Fruit fly (Drosophila melanogaster) whole organism, pupa: ENCODE measurements around the gene NTPase.

Experiments used
- CG10348 ChIP-seq: fragments of 200-800 bp; sonication (Bioruptor generic); IDR thresholded peaks from 2 replicates; pipeline ENCODE4 v1.3.6; 2022; ENCODE audit warnings: missing biosample characterization, missing genetic modification characterization
- CG12605 ChIP-seq: fragments of 200-800 bp; sonication (Bioruptor generic); IDR thresholded peaks from 2 replicates; pipeline ENCODE4 v1.3.6; 2022; ENCODE audit warnings: missing biosample characterization, missing genetic modification characterization
- CG13204 ChIP-seq: fragments of 200-800 bp; sonication (Bioruptor generic); optimal IDR thresholded peaks from 2 replicates; lab custom pipeline; 2018; ENCODE audit warnings: missing biosample characterization, mild to moderate bottlenecking, missing genetic modification characterization, moderate library complexity
- CG14655 ChIP-seq: fragments of 200-800 bp; sonication (Bioruptor generic); optimal IDR thresholded peaks from 3 replicates; lab custom pipeline; 2017; ENCODE audit warnings: mild to moderate bottlenecking, missing biosample characterization, missing genetic modification reagents, missing genetic modification characterization
- CG15710 ChIP-seq: fragments of 200-800 bp; sonication (Bioruptor generic); optimal IDR thresholded peaks from 2 replicates; lab custom pipeline; 2018; ENCODE audit warnings: missing biosample characterization, mild to moderate bottlenecking, missing genetic modification characterization, moderate library complexity
- CG17806 ChIP-seq: fragments of 200-800 bp; sonication (Bioruptor generic); optimal IDR thresholded peaks from 2 replicates; lab custom pipeline; 2018; ENCODE audit warnings: missing biosample characterization, mild to moderate bottlenecking, missing genetic modification characterization, moderate library complexity
- CG32121 ChIP-seq: fragments of 200-800 bp; sonication (Bioruptor generic); IDR thresholded peaks from 2 replicates; pipeline ENCODE4 v1.3.6; 2022; ENCODE audit warnings: missing biosample characterization, missing genetic modification characterization
- CG34367 ChIP-seq: fragments of 200-800 bp; sonication (Bioruptor generic); optimal IDR thresholded peaks from 2 replicates; lab custom pipeline; 2018; ENCODE audit warnings: missing biosample characterization, mild to moderate bottlenecking, missing genetic modification characterization
- CG4496 ChIP-seq: fragments of 200-800 bp; sonication (Bioruptor generic); IDR thresholded peaks from 3 replicates; pipeline ENCODE4 v1.3.6; 2022; ENCODE audit warnings: missing biosample characterization, missing genetic modification characterization
- CG8159 ChIP-seq: fragments of 200-800 bp; sonication (Bioruptor generic); optimal IDR thresholded peaks from 3 replicates; lab custom pipeline; 2018; ENCODE audit warnings: missing biosample characterization, mild to moderate bottlenecking, missing genetic modification characterization, moderate library complexity
- CG8301 ChIP-seq: fragments of 200-800 bp; sonication (Bioruptor generic); optimal IDR thresholded peaks from 2 replicates; lab custom pipeline; 2018; ENCODE audit warnings: missing biosample characterization, mild to moderate bottlenecking, missing genetic modification characterization
- CG9948 ChIP-seq: fragments of 200-800 bp; sonication (Bioruptor generic); optimal IDR thresholded peaks from 2 replicates; lab custom pipeline; 2018; ENCODE audit warnings: missing biosample characterization, mild to moderate bottlenecking, missing genetic modification characterization, moderate library complexity
- D1 ChIP-seq: fragments of 200-800 bp; sonication (Bioruptor generic); optimal IDR thresholded peaks from 2 replicates; lab custom pipeline; 2018; ENCODE audit warnings: missing biosample characterization, mild to moderate bottlenecking, missing genetic modification characterization, moderate library complexity
- EcR ChIP-seq: fragments of 200-800 bp; sonication (Bioruptor generic); optimal IDR thresholded peaks from 3 replicates; lab custom pipeline; 2019; ENCODE audit warnings: missing biosample characterization, missing genetic modification characterization, mild to moderate bottlenecking, moderate library complexity, missing genetic modification reagents
- Ets98B ChIP-seq: fragments of 200-800 bp; sonication (Bioruptor generic); IDR thresholded peaks from 2 replicates; pipeline ENCODE4 v1.3.6; 2022; ENCODE audit warnings: missing biosample characterization, missing genetic modification characterization
- Pif1A ChIP-seq: fragments of 200-800 bp; sonication (Bioruptor generic); optimal IDR thresholded peaks from 3 replicates; lab custom pipeline; 2016; ENCODE audit warnings: missing biosample characterization, missing genetic modification characterization
- Pif1B ChIP-seq: fragments of 200-800 bp; sonication (Bioruptor generic); optimal IDR thresholded peaks from 3 replicates; lab custom pipeline; 2016; ENCODE audit warnings: missing biosample characterization, missing genetic modification characterization
- Snoo ChIP-seq: fragments of 200-800 bp; sonication (Bioruptor generic); optimal IDR thresholded peaks from 3 replicates; lab custom pipeline; 2017; ENCODE audit warnings: missing biosample characterization, mild to moderate bottlenecking, missing genetic modification characterization, inconsistent platforms
- fd96Ca ChIP-seq: fragments of 200-800 bp; sonication (Bioruptor generic); IDR thresholded peaks from 3 replicates; pipeline ENCODE4 v1.3.6; 2022; ENCODE audit warnings: missing biosample characterization, missing genetic modification characterization
- gl ChIP-seq: fragments of 200-800 bp; sonication (Bioruptor generic); optimal IDR thresholded peaks from 2 replicates; lab custom pipeline; 2018; ENCODE audit warnings: missing biosample characterization, mild to moderate bottlenecking, missing genetic modification characterization
- rn ChIP-seq: fragments of 200-800 bp; sonication (Bioruptor generic); IDR thresholded peaks from 2 replicates; pipeline ENCODE4 v1.3.6; 2022; ENCODE audit warnings: missing biosample characterization, missing genetic modification characterization

NTPase gene

dm6 chr2L:2920641-2921040, 35.0 kb upstream of the NTPase start:
- TF ChIP-seq CG8301 (no peak), Snoo (tag; lab: Kevin White, UChicago) (no peak), CG10348 (GFP tag; lab: Robert Waterston, UW) (no peak), CG13204 (GFP tag; lab: Kevin White, UChicago) (no peak), CG12605 (GFP tag; lab: Robert Waterston, UW) (no peak), Ets98B (GFP tag; lab: Robert Waterston, UW) (no peak), CG9948 (tag; lab: Kevin White, UChicago) (no peak), CG17806 (no peak), CG4496 (GFP tag; lab: Robert Waterston, UW) (no peak), D1 (tag; lab: Kevin White, UChicago) (no peak), gl (tag; lab: Kevin White, UChicago) (no peak), EcR (GFP tag; lab: Kevin White, UChicago) (no peak), fd96Ca (GFP tag; lab: Robert Waterston, UW) (no peak), Pif1B (GFP tag; lab: Kevin White, UChicago) (no peak), CG15710 (tag; lab: Kevin White, UChicago) (no peak), CG34367 (tag; lab: Kevin White, UChicago) (no peak), rn (GFP tag; lab: Robert Waterston, UW) (no peak), CG8159 (tag; lab: Kevin White, UChicago) (no peak), Pif1A (no peak), CG14655 (no peak)

- TF ChIP-seq CG9948 (tag; lab: Kevin White, UChicago) (no peak), CG15710 (tag; lab: Kevin White, UChicago) (no peak), fd96Ca (GFP tag; lab: Robert Waterston, UW) (no peak), Snoo (tag; lab: Kevin White, UChicago) (no peak), CG32121 (GFP tag; lab: Robert Waterston, UW) (no peak), EcR (GFP tag; lab: Kevin White, UChicago) (no peak), gl (tag; lab: Kevin White, UChicago) (no peak), Ets98B (GFP tag; lab: Robert Waterston, UW) (no peak), CG14655 (no peak), CG8159 (tag; lab: Kevin White, UChicago) (no peak), Pif1B (GFP tag; lab: Kevin White, UChicago) (no peak), CG4496 (GFP tag; lab: Robert Waterston, UW) (no peak), rn (GFP tag; lab: Robert Waterston, UW) (no peak), Pif1A (no peak), CG10348 (GFP tag; lab: Robert Waterston, UW) (no peak)
- TF ChIP-seq, all 21 proteins: peak for 0
These were observed 25.3 kb upstream of the NTPase start for dm6 chr2L:2910957-2911356.

- no peak for TF ChIP-seq fd96Ca (GFP tag; lab: Robert Waterston, UW)
- TF ChIP-seq CG15710 (tag; lab: Kevin White, UChicago): no peak
- TF ChIP-seq CG10348 (GFP tag; lab: Robert Waterston, UW): no peak
- no peak for TF ChIP-seq CG34367 (tag; lab: Kevin White, UChicago)
- no peak for TF ChIP-seq CG32121 (GFP tag; lab: Robert Waterston, UW)
- no peak for TF ChIP-seq gl (tag; lab: Kevin White, UChicago)
- no peak for TF ChIP-seq EcR (GFP tag; lab: Kevin White, UChicago)
- no peak for TF ChIP-seq CG12605 (GFP tag; lab: Robert Waterston, UW)
- TF ChIP-seq, all 21 proteins: peak for 0
These were observed 23.8 kb upstream of the NTPase start for dm6 chr2L:2909495-2909894.

- TF ChIP-seq CG4496 (GFP tag; lab: Robert Waterston, UW) (peak; percentile 70; the same call in 2 of the 3 replicates), CG34367 (tag; lab: Kevin White, UChicago) (no peak), CG13204 (GFP tag; lab: Kevin White, UChicago) (peak; percentile 30), CG15710 (tag; lab: Kevin White, UChicago) (peak; percentile 6), Pif1A (no peak), CG8159 (tag; lab: Kevin White, UChicago) (peak; percentile 13), EcR (GFP tag; lab: Kevin White, UChicago) (peak; percentile 96)
These were observed 22.9 kb upstream of the NTPase start for dm6 chr2L:2908440-2909154.

dm6 chr2L:2907776-2908175, 22.1 kb upstream of the NTPase start:
- TF ChIP-seq Snoo (tag; lab: Kevin White, UChicago): no peak
- TF ChIP-seq fd96Ca (GFP tag; lab: Robert Waterston, UW): 0 out of 3 replicates have a peak, but pooled peaks have one; percentile 36

dm6 chr2L:2906122-2906521, 20.5 kb upstream of the NTPase start:
- TF ChIP-seq CG8301 (no peak), CG4496 (GFP tag; lab: Robert Waterston, UW) (no peak), CG32121 (GFP tag; lab: Robert Waterston, UW) (no peak), CG14655 (no peak), Ets98B (GFP tag; lab: Robert Waterston, UW) (no peak), CG9948 (tag; lab: Kevin White, UChicago) (no peak), D1 (tag; lab: Kevin White, UChicago) (no peak), CG34367 (tag; lab: Kevin White, UChicago) (no peak), Pif1A (no peak), rn (GFP tag; lab: Robert Waterston, UW) (no peak), Pif1B (GFP tag; lab: Kevin White, UChicago) (no peak), CG8159 (tag; lab: Kevin White, UChicago) (no peak), Snoo (tag; lab: Kevin White, UChicago) (no peak), CG10348 (GFP tag; lab: Robert Waterston, UW) (no peak), CG15710 (tag; lab: Kevin White, UChicago) (no peak), CG12605 (GFP tag; lab: Robert Waterston, UW) (no peak), CG13204 (GFP tag; lab: Kevin White, UChicago) (no peak), CG17806 (no peak)
- TF ChIP-seq, all 21 proteins: peak for 0
